Fruit fly (Drosophila melanogaster): ENCODE results near the gene Arv1.

- TF ChIP-seq CG3032 (tag; optimal IDR thresholded peaks at IDR 0.05) = no peak
- TF ChIP-seq ss (GFP tag; optimal IDR thresholded peaks at IDR 0.05) = no peak
- no peak for TF ChIP-seq CG11294 (GFP tag; IDR thresholded peaks at IDR 0.05)
- no peak for TF ChIP-seq Hr39 (GFP tag; optimal IDR thresholded peaks at IDR 0.05)
Observed at dm6 chr3L:21507955-21508354, 21.2 kb downstream of the Arv1 start.

All from whole organism, prepupa.